Worm (Caenorhabditis elegans): Measurements from ENCODE around the gene srbc-37.

DNA sequence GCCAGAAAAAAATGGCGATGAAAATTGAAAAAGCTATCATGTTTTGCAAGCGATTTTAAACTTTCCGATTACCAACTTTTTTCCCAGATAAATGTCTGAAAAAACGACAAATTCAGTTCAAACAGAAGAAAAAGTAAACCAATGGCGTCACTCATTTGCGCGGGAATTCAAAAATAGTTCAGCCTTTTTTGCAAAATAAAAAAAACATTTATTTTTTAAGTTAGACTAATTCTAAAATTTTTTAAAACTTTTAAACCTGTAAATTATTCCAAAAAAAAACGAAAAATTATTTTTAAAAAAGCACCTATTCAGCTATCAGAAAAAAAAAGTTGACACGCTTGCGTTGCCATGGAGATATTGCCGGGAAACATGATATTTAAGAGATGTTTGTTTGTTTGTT is 10.5 kb downstream of the srbc-37 start, which contains the start of gene cyp-33C11:
- TF ChIP-seq him-1 (tag; optimal IDR thresholded peaks at IDR 0.05) (no peak), dao-5 (tag; optimal IDR thresholded peaks at IDR 0.05) (no peak)

Data from whole organism, L4/young adult.